Worm (Caenorhabditis elegans) whole organism, late embryonic: ENCODE data around the gene nlt-1.

Source experiments
- ceh-14 ChIP-seq: sonication (generic microtip); optimal IDR thresholded peaks from 2 replicates; lab custom pipeline; 2016; ENCODE audit warnings: missing genotype, missing genetic modification characterization, missing compliant biosample characterization
- ceh-2 ChIP-seq: sonication (generic microtip); optimal IDR thresholded peaks from 2 replicates; lab custom pipeline; 2016; ENCODE audit warnings: missing genotype, missing genetic modification characterization, missing compliant biosample characterization
- dve-1 ChIP-seq: sonication (generic microtip); optimal IDR thresholded peaks from 2 replicates; lab custom pipeline; 2017; ENCODE audit warnings: antibody characterized with exemption, mild to moderate bottlenecking, missing genetic modification characterization, missing compliant biosample characterization
- fkh-10 ChIP-seq: fragments of 150-350 bp; optimal IDR thresholded peaks from 2 replicates; lab custom pipeline; 2014; ENCODE audit warnings: missing biosample characterization, missing genetic modification reagents, missing genetic modification characterization
- fkh-6 ChIP-seq: sonication (generic microtip); optimal IDR thresholded peaks from 2 replicates; lab custom pipeline; 2016; ENCODE audit warnings: missing genetic modification characterization, missing compliant biosample characterization
- npax-4 ChIP-seq: sonication (generic microtip); optimal IDR thresholded peaks from 2 replicates; lab custom pipeline; 2016; ENCODE audit warnings: missing genetic modification characterization, missing compliant biosample characterization
- pax-1 ChIP-seq: fragments of 150-350 bp; optimal IDR thresholded peaks from 2 replicates; lab custom pipeline; 2014; ENCODE audit warnings: missing biosample characterization, missing genetic modification characterization
- pqm-1 ChIP-seq: sonication (generic microtip); optimal IDR thresholded peaks from 2 replicates; lab custom pipeline; 2016; ENCODE audit warnings: missing genetic modification characterization, missing compliant biosample characterization
- sox-4 ChIP-seq: sonication (generic microtip); optimal IDR thresholded peaks from 2 replicates; lab custom pipeline; 2017; ENCODE audit warnings: mild to moderate bottlenecking, missing genetic modification characterization, inconsistent platforms, missing compliant biosample characterization
- tbx-2 ChIP-seq: sonication (generic microtip); optimal IDR thresholded peaks from 2 replicates; lab custom pipeline; 2016; ENCODE audit warnings: missing genetic modification characterization, missing compliant biosample characterization
- unc-55 ChIP-seq: sonication (generic microtip); optimal IDR thresholded peaks from 2 replicates; lab custom pipeline; 2017; ENCODE audit warnings: missing biosample characterization, missing genetic modification reagents, missing genetic modification characterization

ce11 chrII:10008552-10008951 lies 7.6 kb upstream of the nlt-1 start:
- no peak for TF ChIP-seq pax-1
- no peak for TF ChIP-seq sox-4
- TF ChIP-seq ceh-14 (tag; lab: Kevin White, UChicago), result no peak
- no peak for TF ChIP-seq unc-55 (GFP tag; lab: Kevin White, UChicago)
- TF ChIP-seq fkh-6 (tag; lab: Kevin White, UChicago), result no peak
- no peak for TF ChIP-seq npax-4 (tag; lab: Kevin White, UChicago)
- no peak for TF ChIP-seq pqm-1 (tag; lab: Kevin White, UChicago)
- no peak for TF ChIP-seq ceh-2 (tag; lab: Kevin White, UChicago)
- no peak for TF ChIP-seq tbx-2 (tag; lab: Kevin White, UChicago)
- TF ChIP-seq dve-1 (tag; lab: Kevin White, UChicago), result no peak
- no peak for TF ChIP-seq fkh-10 (GFP tag; lab: Kevin White, UChicago)
